Fruit fly (Drosophila melanogaster) whole organism, wandering third instar larva: ENCODE measurements around the gene CG4598.

Experiments
- Abd-B ChIP-seq: fragments of >200 bp; optimal IDR thresholded peaks from 2 replicates; lab custom pipeline; 2017; ENCODE audit warnings: missing biosample characterization, missing genetic modification characterization
- OdsH ChIP-seq: fragments of 200-800 bp; sonication (Bioruptor generic); optimal IDR thresholded peaks from 2 replicates; lab custom pipeline; 2016; ENCODE audit warnings: missing biosample characterization, mild to moderate bottlenecking, missing genetic modification characterization
- Vsx2 ChIP-seq: fragments of 200-300, 225-300 bp; sonication (Bioruptor generic); optimal IDR thresholded peaks from 2 replicates; lab custom pipeline; 2018; ENCODE audit warnings: missing biosample characterization, missing genetic modification characterization; ENCODE audit not compliant: partially characterized antibody
- sv ChIP-seq: fragments of 200-800 bp; sonication (Bioruptor generic); optimal IDR thresholded peaks from 3 replicates; lab custom pipeline; 2016; ENCODE audit warnings: missing biosample characterization, missing genetic modification characterization

CG4598 gene

dm6 chr2L:9968201-9968727 is 49.8 kb downstream of the CG4598 start:
- TF ChIP-seq OdsH (GFP tag; lab: Kevin White, UChicago) (no peak), Abd-B (GFP tag; lab: Kevin White, UChicago) (no peak), sv (no peak), Vsx2 (GFP tag; lab: Kevin White, UChicago) (no peak)
- TF ChIP-seq, all 38 proteins: peak for 0
